Fruit fly (Drosophila melanogaster) Kc167 (cell line): ENCODE results near the gene CG34303.

ENCODE experiments used
- h ChIP-seq: fragments of >200 bp; optimal IDR thresholded peaks from 3 replicates; lab custom pipeline; 2018; ENCODE audit warnings: missing external identifiers
- psq ChIP-seq: fragments of >200 bp; optimal IDR thresholded peaks from 2 replicates; lab custom pipeline; 2017; ENCODE audit warnings: missing external identifiers

dm6 chr3R:10147176-10147575, 4.5 kb downstream of the CG34303 start:
- TF ChIP-seq psq (lab: Kevin White, UChicago) (no peak), h (lab: Kevin White, UChicago) (no peak)
